Fruit fly (Drosophila melanogaster): ENCODE measurements around the gene TfIIB.

The TfIIB gene

dm6 chr2L:10474815-10475214, 43.7 kb downstream of the TfIIB start:
- TF ChIP-seq fru (GFP tag; optimal IDR thresholded peaks at IDR 0.05): no peak
- TF ChIP-seq Myc (optimal IDR thresholded peaks at IDR 0.05): no peak
- TF ChIP-seq Sp1 (GFP tag; optimal IDR thresholded peaks at IDR 0.05): no peak
- no peak for TF ChIP-seq Mio (GFP tag; optimal IDR thresholded peaks at IDR 0.05)
- no peak for TF ChIP-seq Hr78 (GFP tag; optimal IDR thresholded peaks at IDR 0.05)
- no peak for TF ChIP-seq GATAd (GFP tag; optimal IDR thresholded peaks at IDR 0.05)
- no peak for TF ChIP-seq Dfd (GFP tag; optimal IDR thresholded peaks at IDR 0.05)
- no peak for TF ChIP-seq Hr83 (GFP tag; optimal IDR thresholded peaks at IDR 0.05; ENCODE audit: poor library complexity, severe bottlenecking)
- no peak for TF ChIP-seq Vsx2 (GFP tag; optimal IDR thresholded peaks at IDR 0.05; ENCODE audit: partially characterized antibody)
- no peak for TF ChIP-seq CG32264 (GFP tag; optimal IDR thresholded peaks at IDR 0.05)
- no peak for TF ChIP-seq brk (GFP tag; optimal IDR thresholded peaks at IDR 0.05)
- TF ChIP-seq CrebA (GFP tag; optimal IDR thresholded peaks at IDR 0.05; ENCODE audit: borderline replicate concordance): no peak

- TF ChIP-seq brk (GFP tag; optimal IDR thresholded peaks at IDR 0.05) (no peak), usp (GFP tag; optimal IDR thresholded peaks at IDR 0.05) (no peak), rgr (GFP tag; optimal IDR thresholded peaks at IDR 0.05) (no peak), Rel (GFP tag; optimal IDR thresholded peaks at IDR 0.05) (no peak), Rel (tag; optimal IDR thresholded peaks at IDR 0.05) (no peak), woc (GFP tag; optimal IDR thresholded peaks at IDR 0.05) (no peak), Hr78 (GFP tag; optimal IDR thresholded peaks at IDR 0.05) (no peak), fru (GFP tag; optimal IDR thresholded peaks at IDR 0.05) (no peak), Dfd (GFP tag; optimal IDR thresholded peaks at IDR 0.05) (no peak), foxo (GFP tag; optimal IDR thresholded peaks at IDR 0.05) (no peak), OdsH (GFP tag; optimal IDR thresholded peaks at IDR 0.05) (no peak), sage (GFP tag; optimal IDR thresholded peaks at IDR 0.05) (no peak), Hr83 (GFP tag; optimal IDR thresholded peaks at IDR 0.05; ENCODE audit: poor library complexity, severe bottlenecking) (no peak), CG32264 (GFP tag; optimal IDR thresholded peaks at IDR 0.05) (no peak), pan (optimal IDR thresholded peaks at IDR 0.05) (no peak), Hnf4 (GFP tag; optimal IDR thresholded peaks at IDR 0.05) (no peak), Jra (GFP tag; optimal IDR thresholded peaks at IDR 0.05) (no peak), HLH106 (tag; optimal IDR thresholded peaks at IDR 0.05) (no peak), Vsx2 (GFP tag; optimal IDR thresholded peaks at IDR 0.05; ENCODE audit: partially characterized antibody) (no peak), GATAd (GFP tag; optimal IDR thresholded peaks at IDR 0.05) (no peak)
Measured at dm6 chr2L:10476879-10477278, 45.7 kb downstream of the TfIIB start, which contains the start of gene RluA-2. RluA-2 (plus strand) TSS chr2L:10477073.

- TF ChIP-seq dsf (GFP tag; optimal IDR thresholded peaks at IDR 0.05; ENCODE audit: borderline replicate concordance) (no peak), GATAd (GFP tag; optimal IDR thresholded peaks at IDR 0.05) (peak; percentile 73)
Measured at dm6 chr2L:10479859-10480258, 48.7 kb downstream of the TfIIB start.

Data from whole organism, wandering third instar larva.